Worm (Caenorhabditis elegans) whole organism, mixed stage, embryonic: ENCODE results near the gene sra-30.

Source experiments
- lin-13 ChIP-seq: fragments of 150-350 bp; optimal IDR thresholded peaks from 2 replicates; lab custom pipeline; 2014; ENCODE audit warnings: missing biosample characterization, missing genetic modification characterization
- lsy-2 ChIP-seq: fragments of 150-350 bp; optimal IDR thresholded peaks from 2 replicates; lab custom pipeline; 2014; ENCODE audit warnings: missing biosample characterization, missing genetic modification characterization
- mls-2 ChIP-seq: sonication (generic microtip); optimal IDR thresholded peaks from 2 replicates; lab custom pipeline; 2016; ENCODE audit warnings: mild to moderate bottlenecking, missing genetic modification characterization, moderate library complexity, missing compliant biosample characterization
- nhr-12 ChIP-seq: fragments of 150-350 bp; optimal IDR thresholded peaks from 2 replicates; lab custom pipeline; 2014; ENCODE audit warnings: missing biosample characterization, missing genetic modification characterization
- nhr-2 ChIP-seq: fragments of 150-350 bp; optimal IDR thresholded peaks from 2 replicates; lab custom pipeline; 2014; ENCODE audit warnings: missing biosample characterization, missing genetic modification characterization
- nhr-237 ChIP-seq: fragments of 150-350 bp; optimal IDR thresholded peaks from 2 replicates; lab custom pipeline; 2014; ENCODE audit warnings: missing biosample characterization, missing genetic modification characterization
- unc-39 ChIP-seq: fragments of 150-350 bp; optimal IDR thresholded peaks from 2 replicates; lab custom pipeline; 2014; ENCODE audit warnings: missing biosample characterization, missing genetic modification characterization
- ztf-11 ChIP-seq: fragments of 150-350 bp; optimal IDR thresholded peaks from 2 replicates; lab custom pipeline; 2014; ENCODE audit warnings: missing biosample characterization, missing genetic modification characterization

DNA sequence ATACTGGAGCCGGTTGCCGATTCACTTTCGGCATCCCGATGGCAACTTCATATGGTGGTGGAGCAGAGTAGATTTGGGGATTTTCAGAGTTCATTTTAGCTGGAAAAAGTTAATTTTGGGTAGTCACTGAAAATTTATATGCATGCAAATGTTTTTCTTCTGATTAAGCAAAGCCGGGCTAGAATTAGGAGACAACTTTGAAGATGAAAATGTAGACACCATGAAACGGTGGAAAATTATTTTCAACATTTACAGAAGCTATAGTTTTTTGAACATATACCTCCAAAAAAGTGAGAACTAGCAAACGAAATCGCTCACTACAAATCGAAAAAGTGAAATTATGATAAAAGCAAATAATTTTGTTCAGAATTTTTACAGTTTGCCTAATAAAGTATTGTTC lies 17.4 kb upstream of the sra-30 start, which contains the start of gene Y40H7A.11:
- TF ChIP-seq unc-39 (tag; lab: Kevin White, UChicago) (no peak), lsy-2 (tag; lab: Kevin White, UChicago) (no peak), nhr-237 (no peak), mls-2 (tag; lab: Kevin White, UChicago) (no peak), nhr-2 (tag; lab: Kevin White, UChicago) (no peak), ztf-11 (tag; lab: Kevin White, UChicago) (no peak), lin-13 (tag; lab: Kevin White, UChicago) (no peak), nhr-12 (tag; lab: Kevin White, UChicago) (no peak)
